Fruit fly (Drosophila melanogaster) whole organism: ENCODE results near the gene PolE2.

Experiments
- CG8478 ChIP-seq: fragments of >200 bp; optimal IDR thresholded peaks from 2 replicates; lab custom pipeline; 2018; ENCODE audit warnings: inconsistent platforms
- Dll ChIP-seq: fragments of >200 bp; optimal IDR thresholded peaks from 2 replicates; lab custom pipeline; 2017
- EcR ChIP-seq, 2 experiments: fragments of >200 bp; optimal IDR thresholded peaks; 2 replicates each; lab custom pipeline; 2017; ENCODE audit warnings: missing biosample characterization in 2 of 2, missing genetic modification characterization in 2 of 2, missing genetic modification reagents in 2 of 2
- pan ChIP-seq: fragments of >200 bp; optimal IDR thresholded peaks from 2 replicates; lab custom pipeline; 2017
- psq ChIP-seq: fragments of >200 bp; optimal IDR thresholded peaks from 2 replicates; lab custom pipeline; 2017

- TF ChIP-seq Dll (lab: Kevin White, UChicago) (no peak), EcR (GFP tag; optimal IDR thresholded peaks at IDR 0.05; lab: Kevin White, UChicago) (no peak), CG8478 (lab: Kevin White, UChicago) (no peak), pan (lab: Kevin White, UChicago) (no peak), psq (lab: Kevin White, UChicago) (no peak)
These were observed 24.9 kb upstream of the PolE2 start, which contains the start of gene CG32407 for dm6 chr3L:5922005-5922685.
